Fruit fly (Drosophila melanogaster): ENCODE measurements around the gene CG11857.

CG11857 gene

DNA sequence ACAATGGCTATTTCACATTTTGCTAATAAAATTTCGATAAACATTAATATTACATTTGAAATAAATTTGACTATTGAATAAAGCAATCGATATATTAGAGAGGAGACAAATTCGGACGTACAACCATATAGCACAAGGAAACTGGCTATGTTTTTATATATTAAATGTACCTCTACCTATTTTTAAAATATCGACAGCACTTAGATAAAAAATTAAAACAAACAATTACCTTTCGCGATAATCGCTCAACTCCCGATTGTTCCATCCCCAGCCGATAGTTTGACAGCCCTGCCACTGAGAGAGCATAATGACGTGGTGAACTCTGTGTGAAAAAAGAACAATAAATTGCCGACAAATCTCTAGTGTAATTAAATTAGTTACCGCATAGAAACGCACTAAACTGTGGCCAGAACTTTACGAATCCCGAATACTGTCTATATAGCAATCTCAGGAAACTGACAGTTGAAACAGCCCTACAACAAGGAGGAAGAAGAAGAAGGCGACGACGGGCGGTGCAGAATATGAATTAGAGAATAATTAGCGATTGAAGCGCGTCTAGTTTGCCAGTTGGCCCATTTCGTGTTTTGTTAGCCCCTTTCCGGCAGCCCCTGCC is at the start of gene CG11857 (continued):
- TF ChIP-seq CG4360 (GFP tag; IDR thresholded peaks at IDR 0.05) (peak; percentile 75), psq (GFP tag; optimal IDR thresholded peaks at IDR 0.05) (peak; percentile 93), Mrtf (GFP tag; IDR thresholded peaks at IDR 0.05) (peak; percentile 99), CG2202 (tag; optimal IDR thresholded peaks at IDR 0.05) (peak; percentile 95), D19A (tag; optimal IDR thresholded peaks at IDR 0.05) (peak; percentile 92), sisA (GFP tag; IDR thresholded peaks at IDR 0.05) (peak; percentile 99), CG30020 (tag; optimal IDR thresholded peaks at IDR 0.05) (peak; percentile 92), Sin3A (optimal IDR thresholded peaks at IDR 0.05) (peak; percentile 47), Neu2 (GFP tag; optimal IDR thresholded peaks at IDR 0.05; ENCODE audit: borderline replicate concordance) (peak; percentile 83), fru (optimal IDR thresholded peaks at IDR 0.05) (no peak), CG1233 (GFP tag; optimal IDR thresholded peaks at IDR 0.05) (peak; percentile 98), CG1603 (tag; optimal IDR thresholded peaks at IDR 0.05) (peak; percentile 97), CG11093 (GFP tag; IDR thresholded peaks at IDR 0.05) (peak; percentile 99), CG14965 (GFP tag; optimal IDR thresholded peaks at IDR 0.05; ENCODE audit: borderline replicate concordance) (peak; percentile 55), CG12391 (tag; optimal IDR thresholded peaks at IDR 0.05) (peak; percentile 99), crol (GFP tag; IDR thresholded peaks at IDR 0.05) (peak; percentile 80), schlank (tag; optimal IDR thresholded peaks at IDR 0.05) (peak; percentile 96), phol (tag; optimal IDR thresholded peaks at IDR 0.05) (peak; percentile 98), ara (GFP tag; IDR thresholded peaks at IDR 0.05) (peak; percentile 98), Atf3 (GFP tag; optimal IDR thresholded peaks at IDR 0.05) (peak; percentile 98), disco-r (GFP tag; optimal IDR thresholded peaks at IDR 0.05) (peak; percentile 93), C15 (GFP tag; IDR thresholded peaks at IDR 0.05) (peak; percentile 98), CG18011 (GFP tag; optimal IDR thresholded peaks at IDR 0.05) (peak; percentile 90), CG7556 (GFP tag; optimal IDR thresholded peaks at IDR 0.05) (peak; percentile 96), CG42726 (GFP tag; IDR thresholded peaks at IDR 0.05; ENCODE audit: partially characterized antibody) (peak; percentile 98), Asciz (GFP tag; optimal IDR thresholded peaks at IDR 0.05) (peak; percentile 92), her (GFP tag; optimal IDR thresholded peaks at IDR 0.05) (peak; percentile 92), Med (GFP tag) (peak; percentile 100), CG4730 (GFP tag; IDR thresholded peaks at IDR 0.05) (peak; percentile 99), CG4282 (GFP tag; optimal IDR thresholded peaks at IDR 0.05) (peak; percentile 96), eyg (GFP tag; optimal IDR thresholded peaks at IDR 0.05) (peak; percentile 94), esg (GFP tag; conservative IDR thresholded peaks at IDR 0.05) (peak; percentile 99), CG12769 (tag; optimal IDR thresholded peaks at IDR 0.05) (peak; percentile 98), Mad (GFP tag; optimal IDR thresholded peaks at IDR 0.05) (peak; percentile 98), ftz-f1 (GFP tag; optimal IDR thresholded peaks at IDR 0.05) (peak; percentile 91), CG11504 (tag; optimal IDR thresholded peaks at IDR 0.05) (peak; percentile 95), Elba2 (GFP tag; optimal IDR thresholded peaks at IDR 0.05) (peak; percentile 90), tin (GFP tag; optimal IDR thresholded peaks at IDR 0.05) (peak; percentile 99), CG12942 (GFP tag; optimal IDR thresholded peaks at IDR 0.05) (peak; percentile 98), shn (GFP tag; optimal IDR thresholded peaks at IDR 0.05) (peak; percentile 97), NFAT (GFP tag; IDR thresholded peaks at IDR 0.05) (peak; percentile 99), mirr (GFP tag; optimal IDR thresholded peaks at IDR 0.05) (peak; percentile 95), CG2889 (GFP tag; IDR thresholded peaks at IDR 0.05) (peak; percentile 99), CG7786 (GFP tag; optimal IDR thresholded peaks at IDR 0.05) (peak; percentile 98), CG9817 (tag; optimal IDR thresholded peaks at IDR 0.05) (peak; percentile 99), Nf-YC (tag; optimal IDR thresholded peaks at IDR 0.05) (peak; percentile 87), Stat92E (GFP tag; optimal IDR thresholded peaks at IDR 0.05) (peak in 1 of 3 experiments; percentile 91), lbe (GFP tag; optimal IDR thresholded peaks at IDR 0.05) (peak; percentile 96), CG11085 (GFP tag; IDR thresholded peaks at IDR 0.05) (peak; percentile 99), org-1 (GFP tag; optimal IDR thresholded peaks at IDR 0.05) (peak; percentile 93), Ets97D (GFP tag; optimal IDR thresholded peaks at IDR 0.05) (peak; percentile 95)
